Fruit fly (Drosophila melanogaster): ENCODE data around the gene CG18301.
A peak's percentile ranks its signal among the peaks of the same experiment; 100 is the strongest.

Gene CG18301

DNA sequence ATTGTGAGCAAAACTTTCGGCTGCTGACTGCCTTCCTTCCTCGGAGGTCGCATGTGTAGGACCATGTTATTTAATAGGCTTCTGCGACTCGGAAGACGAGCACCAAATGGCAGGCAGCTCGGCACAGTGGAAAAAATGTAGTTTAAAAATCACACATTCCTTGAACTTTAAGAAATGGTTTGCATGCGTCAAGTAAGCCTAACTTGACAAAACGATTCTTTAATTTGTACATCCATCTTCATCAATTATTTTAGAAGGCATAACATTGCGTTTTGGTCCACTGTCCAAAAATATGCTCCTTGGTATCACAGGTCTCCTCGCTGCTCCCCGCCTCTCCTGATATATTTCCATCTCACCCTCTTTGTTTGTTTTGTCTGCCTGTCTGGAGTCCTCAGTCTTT, 34.1 kb downstream of the CG18301 start (continued):
- TF ChIP-seq CG32006 (GFP tag; optimal IDR thresholded peaks at IDR 0.05) (no peak), OdsH (GFP tag; optimal IDR thresholded peaks at IDR 0.05) (peak; percentile 32), CG15336 (GFP tag; IDR thresholded peaks at IDR 0.05) (no peak), cyc (GFP tag; optimal IDR thresholded peaks at IDR 0.05) (no peak), CG6276 (GFP tag; optimal IDR thresholded peaks at IDR 0.05) (no peak), vri (GFP tag; optimal IDR thresholded peaks at IDR 0.05) (no peak), svp (GFP tag) (peak; percentile 64), Met (GFP tag; optimal IDR thresholded peaks at IDR 0.05) (peak; percentile 39), CG11902 (GFP tag; optimal IDR thresholded peaks at IDR 0.05) (no peak), CG1621 (tag; optimal IDR thresholded peaks at IDR 0.05) (peak; percentile 55), Hr39 (GFP tag; optimal IDR thresholded peaks at IDR 0.05) (peak; percentile 34), CG3919 (GFP tag; optimal IDR thresholded peaks at IDR 0.05) (peak; percentile 47), CG10631 (GFP tag; optimal IDR thresholded peaks at IDR 0.05) (no peak)

DNA sequence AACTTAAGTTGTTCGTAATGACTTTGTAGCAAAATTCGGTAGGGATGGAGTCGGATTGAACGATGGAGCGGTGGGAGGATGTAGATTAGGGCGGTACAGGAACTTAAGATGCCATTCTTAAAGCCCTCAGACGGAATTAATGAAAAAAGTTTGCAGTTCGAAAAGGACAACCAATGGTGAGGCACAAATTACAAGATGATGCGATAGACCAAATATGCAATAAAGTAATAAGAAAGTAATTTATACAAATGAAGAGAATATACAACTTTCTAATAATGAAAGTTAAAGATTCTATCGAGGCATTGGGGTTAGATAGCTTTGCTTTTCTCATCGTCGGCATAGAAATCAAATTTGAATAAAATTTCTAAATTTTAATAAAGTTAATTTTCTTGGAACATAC, 35.3 kb downstream of the CG18301 start, which contains the start of gene CG6138:
TSS of gene CG6138 (plus strand) at position 301 of the 400 bp plus-strand sequence.
- no peak for TF ChIP-seq CG8632 (GFP tag; optimal IDR thresholded peaks at IDR 0.05)
- TF ChIP-seq acj6 (GFP tag; optimal IDR thresholded peaks at IDR 0.05): no peak
- no peak for TF ChIP-seq lz (GFP tag; optimal IDR thresholded peaks at IDR 0.05)
- no peak for TF ChIP-seq salr (GFP tag; optimal IDR thresholded peaks at IDR 0.05)
- no peak for TF ChIP-seq eg (GFP tag; IDR thresholded peaks at IDR 0.05)

- TF ChIP-seq CG16779 (tag; optimal IDR thresholded peaks at IDR 0.05) (no peak), Sox14 (GFP tag; optimal IDR thresholded peaks at IDR 0.05) (no peak), acj6 (GFP tag; optimal IDR thresholded peaks at IDR 0.05) (no peak), Eip93F (GFP tag; optimal IDR thresholded peaks at IDR 0.05) (no peak), dsx (GFP tag; optimal IDR thresholded peaks at IDR 0.05; ENCODE audit: poor library complexity, severe bottlenecking) (no peak), CG8319 (GFP tag; optimal IDR thresholded peaks at IDR 0.05) (no peak), CG32006 (GFP tag; optimal IDR thresholded peaks at IDR 0.05) (no peak), dac (GFP tag; optimal IDR thresholded peaks at IDR 0.05) (no peak), ss (GFP tag; optimal IDR thresholded peaks at IDR 0.05) (no peak), CG11902 (GFP tag; optimal IDR thresholded peaks at IDR 0.05) (no peak), CG6792 (GFP tag; optimal IDR thresholded peaks at IDR 0.05) (no peak), CG3919 (GFP tag; optimal IDR thresholded peaks at IDR 0.05) (no peak), Gug (GFP tag; IDR thresholded peaks at IDR 0.05) (no peak), Met (GFP tag; optimal IDR thresholded peaks at IDR 0.05) (no peak), Eip78C (GFP tag) (no peak), CG10669 (GFP tag; optimal IDR thresholded peaks at IDR 0.05) (no peak)
These were observed 46.1 kb downstream of the CG18301 start, which contains the start of gene w-cup for dm6 chr2L:10577692-10578091. Gene w-cup (minus strand): TSS chr2L:10577792.

DNA sequence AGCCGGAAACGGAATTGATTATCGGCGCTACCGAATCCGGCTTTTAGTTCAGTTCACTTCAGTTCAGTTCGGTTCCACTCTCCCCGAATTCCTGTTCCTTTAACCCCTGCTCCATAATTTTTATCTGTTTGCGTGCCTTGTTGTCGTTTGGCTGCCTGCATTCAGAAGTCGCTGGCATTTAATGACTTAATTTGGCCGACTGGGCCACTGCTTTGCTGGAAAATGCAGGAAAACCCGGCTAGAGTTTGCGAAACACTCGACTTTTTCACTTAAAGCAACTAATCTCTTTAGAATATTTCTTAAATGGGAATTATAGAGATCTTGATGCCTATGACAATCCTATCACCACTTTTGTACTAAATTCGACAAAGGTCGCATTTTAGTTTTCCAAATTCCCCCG, 47.8 kb downstream of the CG18301 start, which contains the start of gene CG34160:
TSS of gene CG34160 (plus strand) at position 301 of the 400 bp plus-strand sequence.
- TF ChIP-seq Sox102F (GFP tag; optimal IDR thresholded peaks at IDR 0.05): no peak
- TF ChIP-seq CG7368 (GFP tag; optimal IDR thresholded peaks at IDR 0.05): no peak

DNA sequence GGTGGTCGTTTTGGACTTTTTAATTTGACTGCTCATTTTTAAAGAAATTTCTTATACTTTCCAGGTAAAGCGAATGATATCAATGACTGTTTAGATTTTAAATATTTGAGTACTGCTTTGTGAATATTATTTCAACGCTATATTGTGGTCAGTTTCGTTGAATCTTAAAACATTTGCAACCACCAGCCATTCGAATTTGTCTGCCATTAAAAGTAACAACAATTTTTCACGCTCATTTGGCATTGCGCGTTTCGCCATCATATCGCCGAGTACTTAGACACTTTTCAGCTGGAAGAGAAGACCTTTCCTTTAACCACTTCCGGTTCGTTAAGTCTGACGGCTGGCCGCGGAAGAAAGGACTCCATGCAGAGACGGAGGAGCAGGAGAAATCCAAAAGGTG, 50.0 kb downstream of the CG18301 start, which contains the start of gene CG34161:
TSS of gene CG34161 (minus strand) at position 101 of the 400 bp plus-strand sequence.
- TF ChIP-seq Sox14 (GFP tag; optimal IDR thresholded peaks at IDR 0.05) (no peak), CG6276 (GFP tag; optimal IDR thresholded peaks at IDR 0.05) (no peak), CG16779 (tag; optimal IDR thresholded peaks at IDR 0.05) (no peak), CG4318 (GFP tag; optimal IDR thresholded peaks at IDR 0.05) (no peak), spab (GFP tag; optimal IDR thresholded peaks at IDR 0.05) (no peak), salr (GFP tag; optimal IDR thresholded peaks at IDR 0.05) (no peak), CG11294 (GFP tag; IDR thresholded peaks at IDR 0.05) (no peak), Sox102F (GFP tag; optimal IDR thresholded peaks at IDR 0.05) (no peak)
